Worm (Caenorhabditis elegans): Measurements from ENCODE around the gene R01B10.2.
A peak's percentile ranks its signal among the peaks of the same experiment; 100 is the strongest.

R01B10.2 gene

ce11 chrV:6033512-6033911, 7.8 kb downstream of the R01B10.2 start:
- no peak for TF ChIP-seq ceh-2 (tag; optimal IDR thresholded peaks at IDR 0.05)
- TF ChIP-seq nfya-1 (tag; optimal IDR thresholded peaks at IDR 0.05), result no peak
- peak; percentile 29 for TF ChIP-seq unc-42 (tag; optimal IDR thresholded peaks at IDR 0.05)

- TF ChIP-seq sox-2 (GFP tag; IDR thresholded peaks at IDR 0.05) (no peak), zip-5 (tag; optimal IDR thresholded peaks at IDR 0.05) (no peak), madf-2 (tag; optimal IDR thresholded peaks at IDR 0.05) (no peak), ceh-30 (tag; optimal IDR thresholded peaks at IDR 0.05) (no peak)
These were observed 9.7 kb downstream of the R01B10.2 start for ce11 chrV:6031585-6031984.

- TF ChIP-seq unc-42 (tag; optimal IDR thresholded peaks at IDR 0.05) (peak; percentile 24), ceh-34 (tag; optimal IDR thresholded peaks at IDR 0.05) (peak; percentile 70), eyg-1 (tag; optimal IDR thresholded peaks at IDR 0.05) (no peak), gmeb-2 (tag; optimal IDR thresholded peaks at IDR 0.05) (no peak), unc-55 (GFP tag; optimal IDR thresholded peaks at IDR 0.05) (peak; percentile 68), dmd-4 (tag; optimal IDR thresholded peaks at IDR 0.05; ENCODE audit: borderline replicate concordance) (no peak), rnt-1 (tag; optimal IDR thresholded peaks at IDR 0.05) (peak; percentile 68), pat-9 (tag; optimal IDR thresholded peaks at IDR 0.05) (no peak), tbx-2 (tag; optimal IDR thresholded peaks at IDR 0.05) (peak; percentile 22), ceh-31 (tag; optimal IDR thresholded peaks at IDR 0.05) (peak; percentile 30), C38D4.7 (GFP tag; optimal IDR thresholded peaks at IDR 0.05) (no peak), nfya-1 (tag; optimal IDR thresholded peaks at IDR 0.05) (peak; percentile 10), syd-9 (tag; optimal IDR thresholded peaks at IDR 0.05) (peak; percentile 36), C08G9.2 (tag; optimal IDR thresholded peaks at IDR 0.05) (peak; percentile 32), fkh-10 (GFP tag; optimal IDR thresholded peaks at IDR 0.05) (no peak), ceh-24 (tag; optimal IDR thresholded peaks at IDR 0.05) (no peak), ceh-18 (tag; optimal IDR thresholded peaks at IDR 0.05) (peak; percentile 78)
These were observed 10.7 kb downstream of the R01B10.2 start for ce11 chrV:6030559-6030975.

ce11 chrV:6022076-6022475, 19.2 kb downstream of the R01B10.2 start:
- no peak for TF ChIP-seq ceh-6 (GFP tag; optimal IDR thresholded peaks at IDR 0.05)
- no peak for TF ChIP-seq T23F11.4 (GFP tag; optimal IDR thresholded peaks at IDR 0.05)
- no peak for TF ChIP-seq pax-1 (tag; optimal IDR thresholded peaks at IDR 0.05)
- no peak for TF ChIP-seq ahr-1 (tag; optimal IDR thresholded peaks at IDR 0.05)
- TF ChIP-seq ceh-2 (tag; optimal IDR thresholded peaks at IDR 0.05), result no peak
- TF ChIP-seq nfya-1 (tag; optimal IDR thresholded peaks at IDR 0.05), result no peak
- TF ChIP-seq tbx-7 (tag; optimal IDR thresholded peaks at IDR 0.05), result no peak
- TF ChIP-seq hlh-15 (tag; optimal IDR thresholded peaks at IDR 0.05), result no peak
- no peak for TF ChIP-seq fkh-10 (GFP tag; optimal IDR thresholded peaks at IDR 0.05)
- TF ChIP-seq elt-4 (tag; optimal IDR thresholded peaks at IDR 0.05), result no peak
- TF ChIP-seq pag-3 (tag; optimal IDR thresholded peaks at IDR 0.05; ENCODE audit: borderline replicate concordance), result no peak
- TF ChIP-seq ceh-9 (tag; optimal IDR thresholded peaks at IDR 0.05), result no peak
- TF ChIP-seq ets-4 (tag; optimal IDR thresholded peaks at IDR 0.05), result no peak
- no peak for TF ChIP-seq hlh-6 (tag; optimal IDR thresholded peaks at IDR 0.05)
- TF ChIP-seq syd-9 (tag; optimal IDR thresholded peaks at IDR 0.05), result no peak

- no peak for TF ChIP-seq zip-5 (tag; optimal IDR thresholded peaks at IDR 0.05)
- TF ChIP-seq ceh-34 (tag; optimal IDR thresholded peaks at IDR 0.05), result peak; percentile 9
- TF ChIP-seq ref-2 (tag; optimal IDR thresholded peaks at IDR 0.05), result no peak
- no peak for TF ChIP-seq nfya-1 (tag; optimal IDR thresholded peaks at IDR 0.05)
- peak; percentile 76 for TF ChIP-seq unc-55 (GFP tag; optimal IDR thresholded peaks at IDR 0.05)
- no peak for TF ChIP-seq pax-1 (tag; optimal IDR thresholded peaks at IDR 0.05)
- no peak for TF ChIP-seq ttx-3 (tag; optimal IDR thresholded peaks at IDR 0.05)
- no peak for TF ChIP-seq unc-86 (tag; optimal IDR thresholded peaks at IDR 0.05)
- TF ChIP-seq C08G9.2 (tag; optimal IDR thresholded peaks at IDR 0.05), result no peak
- TF ChIP-seq ceh-19 (GFP tag; optimal IDR thresholded peaks at IDR 0.05), result no peak
- TF ChIP-seq hlh-13 (GFP tag; optimal IDR thresholded peaks at IDR 0.05), result no peak
- no peak for TF ChIP-seq nhr-11 (tag; optimal IDR thresholded peaks at IDR 0.05)
These were observed 22.3 kb downstream of the R01B10.2 start, which contains the start of gene picc-1 for ce11 chrV:6018944-6019450. Gene picc-1 (plus strand): TSS chrV:6018994.

Data from whole organism, late embryonic.